Fruit fly (Drosophila melanogaster) whole organism, prepupa: ENCODE data around the gene Vha13.
A peak's percentile ranks its signal among the peaks of the same experiment; 100 is the strongest.

Experiments
- Blimp-1 ChIP-seq: fragments of 200-800 bp; sonication (Bioruptor generic); optimal IDR thresholded peaks from 3 replicates; lab custom pipeline; 2017; ENCODE audit warnings: missing biosample characterization, missing genetic modification characterization, mild to moderate bottlenecking, moderate library complexity, missing genetic modification reagents
- CG10669 ChIP-seq: fragments of 200-800 bp; sonication (Bioruptor generic); optimal IDR thresholded peaks from 3 replicates; lab custom pipeline; 2018; ENCODE audit warnings: missing biosample characterization, mild to moderate bottlenecking, missing genetic modification characterization, moderate library complexity
- CG11294 ChIP-seq: fragments of 200-800 bp; sonication (Bioruptor generic); IDR thresholded peaks from 2 replicates; pipeline ENCODE4 v1.3.6; 2022; ENCODE audit warnings: missing biosample characterization, missing genetic modification characterization
- CG11902 ChIP-seq: fragments of 200-800 bp; sonication (Bioruptor generic); optimal IDR thresholded peaks from 3 replicates; lab custom pipeline; 2016; ENCODE audit warnings: missing biosample characterization, missing genetic modification characterization
- CG15336 ChIP-seq: fragments of 200-800 bp; sonication (Bioruptor generic); IDR thresholded peaks from 2 replicates; pipeline ENCODE4 v1.3.6; 2022; ENCODE audit warnings: missing biosample characterization, missing genetic modification characterization
- CG31627 ChIP-seq: fragments of 200-800 bp; sonication (Bioruptor generic); optimal IDR thresholded peaks from 3 replicates; lab custom pipeline; 2016; ENCODE audit warnings: missing biosample characterization, missing genetic modification characterization
- CG34406 ChIP-seq: fragments of 200-800 bp; sonication (Bioruptor generic); optimal IDR thresholded peaks from 3 replicates; lab custom pipeline; 2016; ENCODE audit warnings: missing biosample characterization, missing genetic modification characterization
- CG4318 ChIP-seq: fragments of 200-800 bp; sonication (Bioruptor generic); optimal IDR thresholded peaks from 3 replicates; lab custom pipeline; 2017; ENCODE audit warnings: missing biosample characterization, mild to moderate bottlenecking, missing genetic modification characterization
- CG6163 ChIP-seq: fragments of 200-800 bp; sonication (Bioruptor generic); IDR thresholded peaks from 3 replicates; pipeline ENCODE4 v1.3.6; 2022; ENCODE audit warnings: missing biosample characterization, missing genetic modification characterization
- CG6276 ChIP-seq: fragments of 200-800 bp; sonication (Bioruptor generic); optimal IDR thresholded peaks from 2 replicates; lab custom pipeline; 2017; ENCODE audit warnings: missing biosample characterization, mild to moderate bottlenecking, missing genetic modification characterization
- CG6792 ChIP-seq: fragments of 200-800 bp; sonication (Bioruptor generic); optimal IDR thresholded peaks from 3 replicates; lab custom pipeline; 2016; ENCODE audit warnings: missing biosample characterization, missing genetic modification characterization
- CG6808 ChIP-seq: fragments of 200-800 bp; sonication (Bioruptor generic); optimal IDR thresholded peaks from 3 replicates; lab custom pipeline; 2017; ENCODE audit warnings: missing biosample characterization, missing genetic modification characterization, mild to moderate bottlenecking, moderate library complexity, missing genetic modification reagents
- CG7368 ChIP-seq: fragments of 200-800 bp; sonication (Bioruptor generic); optimal IDR thresholded peaks from 3 replicates; lab custom pipeline; 2016; ENCODE audit warnings: missing biosample characterization, missing genetic modification characterization
- CG8119 ChIP-seq: fragments of 200-800 bp; sonication (Bioruptor generic); IDR thresholded peaks from 3 replicates; pipeline ENCODE4 v1.3.6; 2022; ENCODE audit warnings: missing biosample characterization, missing genetic modification characterization
- CG8319 ChIP-seq: fragments of 200-800 bp; sonication (Bioruptor generic); optimal IDR thresholded peaks from 3 replicates; lab custom pipeline; 2016; ENCODE audit warnings: missing biosample characterization, missing genetic modification characterization
- Eip75B ChIP-seq: fragments of 200-800 bp; sonication (Bioruptor generic); optimal IDR thresholded peaks from 3 replicates; lab custom pipeline; 2016; ENCODE audit warnings: missing biosample characterization, missing genetic modification characterization
- Eip78C ChIP-seq: fragments of 200-800 bp; sonication (Bioruptor generic); peaks from one replicate; lab custom pipeline; 2016; ENCODE audit warnings: missing biosample characterization, missing genetic modification characterization
- Eip93F ChIP-seq: fragments of 200-800 bp; sonication (Bioruptor generic); optimal IDR thresholded peaks from 2 replicates; lab custom pipeline; 2016; ENCODE audit warnings: missing biosample characterization, mild to moderate bottlenecking, missing genetic modification characterization
- Ets21C ChIP-seq: fragments of 200-800 bp; sonication (Bioruptor generic); optimal IDR thresholded peaks from 3 replicates; lab custom pipeline; 2016; ENCODE audit warnings: missing biosample characterization, missing genetic modification characterization
- Gug ChIP-seq: fragments of 200-800 bp; sonication (Bioruptor generic); IDR thresholded peaks from 2 replicates; pipeline ENCODE4 v1.3.6; 2022; ENCODE audit warnings: missing biosample characterization, missing genetic modification characterization
- Hr39 ChIP-seq: fragments of 200-800 bp; sonication (Bioruptor generic); optimal IDR thresholded peaks from 2 replicates; lab custom pipeline; 2016; ENCODE audit warnings: missing biosample characterization, missing genetic modification characterization
- Hr4 ChIP-seq: fragments of 200-800 bp; sonication (Bioruptor generic); optimal IDR thresholded peaks from 3 replicates; lab custom pipeline; 2016; ENCODE audit warnings: missing biosample characterization, missing genetic modification characterization
- Met ChIP-seq: fragments of 200-800 bp; sonication (Bioruptor generic); optimal IDR thresholded peaks from 3 replicates; lab custom pipeline; 2016; ENCODE audit warnings: missing biosample characterization, missing genetic modification characterization
- OdsH ChIP-seq: fragments of 200-800 bp; sonication (Bioruptor generic); optimal IDR thresholded peaks from 3 replicates; lab custom pipeline; 2016; ENCODE audit warnings: missing biosample characterization, missing genetic modification characterization
- Smox ChIP-seq: fragments of 200-800 bp; sonication (Bioruptor generic); optimal IDR thresholded peaks from 3 replicates; lab custom pipeline; 2016; ENCODE audit warnings: missing biosample characterization, missing genetic modification characterization
- Sox14 ChIP-seq: fragments of 200-800 bp; sonication (Bioruptor generic); optimal IDR thresholded peaks from 3 replicates; lab custom pipeline; 2016; ENCODE audit warnings: missing biosample characterization, missing genetic modification characterization
- Sox15 ChIP-seq: fragments of 200-800 bp; sonication (Bioruptor generic); optimal IDR thresholded peaks from 3 replicates; lab custom pipeline; 2016; ENCODE audit warnings: missing biosample characterization, missing genetic modification characterization
- cyc ChIP-seq: fragments of 200-800 bp; sonication (Bioruptor generic); optimal IDR thresholded peaks from 3 replicates; lab custom pipeline; 2016; ENCODE audit warnings: missing biosample characterization, missing genetic modification characterization
- dac ChIP-seq: fragments of 200-800 bp; sonication (Bioruptor generic); optimal IDR thresholded peaks from 2 replicates; lab custom pipeline; 2017; ENCODE audit warnings: missing biosample characterization, mild to moderate bottlenecking, missing genetic modification characterization
- dsx ChIP-seq: fragments of 200-800 bp; optimal IDR thresholded peaks from 3 replicates; lab custom pipeline; 2019; ENCODE audit warnings: missing biosample characterization, mild to moderate bottlenecking, missing genetic modification characterization, moderate library complexity; ENCODE audit not compliant: poor library complexity, severe bottlenecking
- eg ChIP-seq: fragments of 200-800 bp; sonication (Bioruptor generic); IDR thresholded peaks from 3 replicates; pipeline ENCODE4 v1.3.6; 2022; ENCODE audit warnings: missing biosample characterization, missing genetic modification characterization
- esn ChIP-seq: fragments of 200-800 bp; sonication (Bioruptor generic); optimal IDR thresholded peaks from 2 replicates; lab custom pipeline; 2016; ENCODE audit warnings: missing biosample characterization, mild to moderate bottlenecking, missing genetic modification characterization, moderate library complexity
- fd59A ChIP-seq: fragments of 200-800 bp; sonication (Bioruptor generic); optimal IDR thresholded peaks from 2 replicates; lab custom pipeline; 2017; ENCODE audit warnings: missing biosample characterization, mild to moderate bottlenecking, missing genetic modification characterization, missing genetic modification reagents
- fd85E ChIP-seq: fragments of 200-800 bp; sonication (Bioruptor generic); optimal IDR thresholded peaks from 3 replicates; lab custom pipeline; 2016; ENCODE audit warnings: missing biosample characterization, missing genetic modification characterization
- fkh ChIP-seq: fragments of 200-800 bp; sonication (Bioruptor generic); optimal IDR thresholded peaks from 3 replicates; lab custom pipeline; 2017; ENCODE audit warnings: missing biosample characterization, mild to moderate bottlenecking, missing genetic modification characterization, moderate library complexity
- lz ChIP-seq: fragments of 200-800 bp; sonication (Bioruptor generic); optimal IDR thresholded peaks from 3 replicates; lab custom pipeline; 2016; ENCODE audit warnings: missing biosample characterization, missing genetic modification characterization
- pdm3 ChIP-seq: fragments of 200-800 bp; sonication (Bioruptor generic); optimal IDR thresholded peaks from 3 replicates; lab custom pipeline; 2016; ENCODE audit warnings: missing biosample characterization, missing genetic modification characterization
- salr ChIP-seq, 2 experiments: fragments of 200-800 bp; sonication (Bioruptor generic); optimal IDR thresholded peaks; 3 replicates each; lab custom pipeline; 2016 to 2018; ENCODE audit warnings: missing biosample characterization in 2 of 2, missing genetic modification characterization in 2 of 2, mild to moderate bottlenecking in 1 of 2
- spab ChIP-seq: fragments of 200-800 bp; sonication (Bioruptor generic); optimal IDR thresholded peaks from 2 replicates; lab custom pipeline; 2017; ENCODE audit warnings: missing biosample characterization, mild to moderate bottlenecking, missing genetic modification characterization, missing genetic modification reagents
- ss ChIP-seq, 2 experiments: fragments of 200-800 bp; sonication (Bioruptor generic); optimal IDR thresholded peaks; 2 replicates in 1 of 2; 3 replicates in 1 of 2; lab custom pipeline; 2017 to 2018; ENCODE audit warnings: mild to moderate bottlenecking in 2 of 2, missing biosample characterization in 2 of 2, missing genetic modification characterization in 2 of 2, moderate library complexity in 1 of 2
- svp ChIP-seq: fragments of 200-800 bp; sonication (Bioruptor generic); peaks from one replicate; lab custom pipeline; 2016; ENCODE audit warnings: missing biosample characterization, missing genetic modification characterization
- topi ChIP-seq: fragments of 200-800 bp; sonication (Bioruptor generic); optimal IDR thresholded peaks from 3 replicates; lab custom pipeline; 2016; ENCODE audit warnings: missing biosample characterization, missing genetic modification characterization
- vri ChIP-seq: fragments of 200-800 bp; sonication (Bioruptor generic); optimal IDR thresholded peaks from 3 replicates; lab custom pipeline; 2016; ENCODE audit warnings: missing biosample characterization, mild to moderate bottlenecking, missing genetic modification characterization

Gene Vha13

DNA sequence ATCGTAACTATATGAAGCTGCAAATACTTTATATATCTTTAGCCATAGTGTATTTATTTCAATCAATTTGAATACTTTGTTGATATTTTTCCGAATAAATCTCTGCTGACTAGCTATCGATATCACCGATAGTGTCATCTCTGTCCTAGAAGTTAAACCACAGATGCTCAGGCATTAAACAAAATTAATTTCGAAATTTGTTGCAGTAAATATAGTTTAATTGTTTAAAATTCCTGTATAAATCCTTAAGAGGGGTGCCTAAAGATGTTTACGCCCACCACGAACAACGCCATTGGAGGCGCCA, 667 bp upstream of the Vha13 start, which contains the start of gene Nup58:
Nup58 (plus strand) TSS at position 126 of the 304 bp plus-strand sequence.
- TF ChIP-seq Hr4 (no peak), CG31627 (GFP tag; lab: Kevin White, UChicago) (peak; percentile 21), Eip78C (peak; percentile 22), dsx (peak; percentile 30), CG11902 (GFP tag; lab: Kevin White, UChicago) (no peak), lz (GFP tag; lab: Kevin White, UChicago) (peak; percentile 10), Hr39 (GFP tag; lab: Kevin White, UChicago) (peak; percentile 24), eg (GFP tag; lab: Robert Waterston, UW) (0 out of 3 replicates have a peak, but pooled peaks have one; percentile 17)

DNA sequence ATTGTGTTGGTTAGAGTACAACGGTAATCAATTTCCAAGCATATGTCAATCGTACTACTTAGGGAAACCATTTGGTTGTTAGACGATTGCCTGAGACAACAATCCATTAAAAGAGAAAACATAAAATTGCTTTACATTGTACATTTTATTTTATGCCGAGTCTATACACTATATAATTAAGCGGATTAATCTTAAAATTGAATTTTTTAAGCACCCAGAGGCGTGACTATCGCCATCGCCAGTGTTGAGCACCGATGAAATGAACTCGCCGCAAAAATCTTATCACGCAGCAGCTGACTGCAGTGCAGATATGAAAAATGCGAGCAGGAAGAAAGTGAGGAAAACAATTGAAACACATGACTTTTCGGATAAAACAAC, 1.3 kb downstream of the Vha13 start:
- TF ChIP-seq topi (GFP tag; lab: Kevin White, UChicago), result peak; percentile 23
- no peak for TF ChIP-seq CG7368
- peak; percentile 68 for TF ChIP-seq Eip78C
- peak; percentile 35 for TF ChIP-seq esn
- no peak for TF ChIP-seq cyc (GFP tag; lab: Kevin White, UChicago)

DNA sequence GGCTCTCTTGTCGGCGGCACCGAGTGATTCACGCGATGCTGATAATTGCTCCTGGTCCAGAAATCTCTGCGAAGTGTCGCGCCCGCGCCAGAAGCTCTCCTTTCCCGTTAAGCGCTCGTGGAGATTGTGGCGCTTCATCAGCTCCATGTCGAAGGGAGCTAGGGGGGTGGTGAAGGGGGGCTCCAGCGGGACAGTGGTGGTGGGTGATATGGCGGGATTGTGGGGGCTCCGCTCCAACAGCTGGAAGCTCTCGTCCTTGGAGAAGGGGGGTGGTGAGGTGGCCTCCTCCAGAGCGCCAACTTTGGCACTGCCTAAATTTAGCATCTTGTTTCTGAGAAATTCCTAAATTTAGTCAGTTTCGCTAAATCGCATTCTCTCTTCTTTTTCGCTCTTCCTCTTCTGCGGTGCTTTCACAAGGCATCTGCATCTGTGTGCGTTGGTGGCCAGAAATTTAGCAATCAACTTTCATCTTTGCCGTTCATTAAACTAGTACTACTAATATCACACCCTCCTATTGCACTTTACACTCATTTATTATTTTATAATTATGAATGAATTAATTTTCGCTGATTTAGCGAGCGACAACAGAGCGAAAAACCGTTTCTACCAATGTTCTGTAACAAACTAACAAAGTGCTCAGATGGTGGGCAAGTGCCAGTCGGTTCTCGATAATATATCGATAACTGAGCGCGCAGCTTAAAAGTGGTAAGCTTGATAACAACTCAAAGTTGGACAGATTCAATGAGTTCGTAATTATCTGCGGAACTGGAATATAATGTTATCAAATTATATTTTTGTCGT, 1.9 kb downstream of the Vha13 start, which contains the start of gene subdued:
subdued (minus strand) TSS at position 631 of the 801 bp plus-strand sequence.
- TF ChIP-seq eg (GFP tag; lab: Robert Waterston, UW) (no peak), vri (GFP tag; lab: Kevin White, UChicago) (no peak), Sox14 (GFP tag; lab: Kevin White, UChicago) (no peak), CG10669 (no peak), fd85E (GFP tag; lab: Kevin White, UChicago) (no peak), dsx (peak; percentile 68), CG6808 (GFP tag; lab: Kevin White, UChicago) (no peak), esn (no peak), OdsH (no peak), Sox15 (no peak), fkh (no peak), salr (GFP tag; optimal IDR thresholded peaks at IDR 0.05; lab: Kevin White, UChicago) (no peak), Hr39 (GFP tag; lab: Kevin White, UChicago) (no peak), CG31627 (GFP tag; lab: Kevin White, UChicago) (no peak), Eip93F (peak; percentile 51), CG11294 (GFP tag; lab: Robert Waterston, UW) (no peak), CG34406 (no peak), spab (no peak), CG6792 (no peak), fd59A (GFP tag; lab: Kevin White, UChicago) (no peak), CG6163 (GFP tag; lab: Robert Waterston, UW) (no peak), Eip75B (peak; percentile 5), svp (GFP tag; lab: Kevin White, UChicago) (peak; percentile 46), Ets21C (GFP tag; lab: Kevin White, UChicago) (no peak), CG7368 (no peak), CG8119 (GFP tag; lab: Robert Waterston, UW) (no peak), Met (GFP tag; lab: Kevin White, UChicago) (no peak), pdm3 (GFP tag; lab: Kevin White, UChicago) (no peak), topi (GFP tag; lab: Kevin White, UChicago) (no peak), Blimp-1 (no peak), Smox (GFP tag; lab: Kevin White, UChicago) (peak; percentile 25), ss (GFP tag; optimal IDR thresholded peaks at IDR 0.05; lab: Kevin White, UChicago) (no peak), Eip78C (peak; percentile 81), CG4318 (GFP tag; lab: Kevin White, UChicago) (no peak), CG6276 (no peak), CG8319 (no peak), CG15336 (GFP tag; lab: Robert Waterston, UW) (peak; percentile 25; the same call in 1 of the 2 replicates), Gug (no peak), dac (GFP tag; lab: Kevin White, UChicago) (no peak)
